Worm (Caenorhabditis elegans): ENCODE measurements around the gene twk-48.
A peak's percentile ranks its signal among the peaks of the same experiment; 100 is the strongest.

twk-48 gene

ce11 chrIII:9818763-9819162, 41.8 kb upstream of the twk-48 start, which contains the start of gene panl-3:
Gene panl-3, plus strand, starts transcription at chrIII:9819056.
- no peak for TF ChIP-seq elt-1 (tag; optimal IDR thresholded peaks at IDR 0.05; ENCODE audit: borderline replicate concordance, insufficient read depth)
- no peak for TF ChIP-seq mab-5 (tag; optimal IDR thresholded peaks at IDR 0.05)
- peak; percentile 4 for TF ChIP-seq lsy-2 (tag; optimal IDR thresholded peaks at IDR 0.05)
- TF ChIP-seq sptf-1 (tag; optimal IDR thresholded peaks at IDR 0.05) = peak; percentile 37
- no peak for TF ChIP-seq ceh-39 (tag; optimal IDR thresholded peaks at IDR 0.05)
- TF ChIP-seq ceh-83 (GFP tag; optimal IDR thresholded peaks at IDR 0.05) = no peak
- TF ChIP-seq unc-62 (GFP tag; optimal IDR thresholded peaks at IDR 0.05) = no peak
- TF ChIP-seq pha-4 (tag; optimal IDR thresholded peaks at IDR 0.05) = peak; percentile 23
- TF ChIP-seq drap-1 (GFP tag; optimal IDR thresholded peaks at IDR 0.05) = no peak
- no peak for TF ChIP-seq ztf-11 (tag; optimal IDR thresholded peaks at IDR 0.05)
- peak; percentile 49 for TF ChIP-seq mep-1 (tag; optimal IDR thresholded peaks at IDR 0.05)
- peak; percentile 46 for TF ChIP-seq cnd-1 (tag; optimal IDR thresholded peaks at IDR 0.05)
- TF ChIP-seq hlh-1 (tag; optimal IDR thresholded peaks at IDR 0.05) = no peak
- peak; percentile 14 for TF ChIP-seq lin-13 (tag; optimal IDR thresholded peaks at IDR 0.05)
- TF ChIP-seq bed-3 (GFP tag; optimal IDR thresholded peaks at IDR 0.05) = no peak

ce11 chrIII:9822942-9823341, 37.6 kb upstream of the twk-48 start, which contains the start of gene arl-5:
Gene arl-5, plus strand, starts transcription at chrIII:9823242.
- no peak for TF ChIP-seq nhr-12 (tag; optimal IDR thresholded peaks at IDR 0.05)
- TF ChIP-seq elt-1 (tag; optimal IDR thresholded peaks at IDR 0.05; ENCODE audit: borderline replicate concordance, insufficient read depth) = no peak
- no peak for TF ChIP-seq ceh-39 (tag; optimal IDR thresholded peaks at IDR 0.05)
- no peak for TF ChIP-seq ceh-83 (GFP tag; optimal IDR thresholded peaks at IDR 0.05)
- TF ChIP-seq zip-8 (tag; optimal IDR thresholded peaks at IDR 0.05) = no peak
- no peak for TF ChIP-seq nhr-28 (tag; optimal IDR thresholded peaks at IDR 0.05)
- no peak for TF ChIP-seq mep-1 (tag; optimal IDR thresholded peaks at IDR 0.05)
- no peak for TF ChIP-seq lin-32 (GFP tag; optimal IDR thresholded peaks at IDR 0.05)

- no peak for TF ChIP-seq nhr-237 (tag; optimal IDR thresholded peaks at IDR 0.05)
- TF ChIP-seq pha-4 (tag; optimal IDR thresholded peaks at IDR 0.05) = no peak
- no peak for TF ChIP-seq ztf-11 (tag; optimal IDR thresholded peaks at IDR 0.05)
- no peak for TF ChIP-seq elt-3 (tag; optimal IDR thresholded peaks at IDR 0.05)
- TF ChIP-seq drap-1 (GFP tag; optimal IDR thresholded peaks at IDR 0.05) = no peak
- no peak for TF ChIP-seq nhr-76 (tag; optimal IDR thresholded peaks at IDR 0.05)
- TF ChIP-seq blmp-1 (tag; optimal IDR thresholded peaks at IDR 0.05) = no peak
- TF ChIP-seq mep-1 (tag; optimal IDR thresholded peaks at IDR 0.05) = no peak
- TF ChIP-seq snpc-4 (tag; optimal IDR thresholded peaks at IDR 0.05) = no peak
- no peak for TF ChIP-seq M03D4.4 (tag; optimal IDR thresholded peaks at IDR 0.05)
- TF ChIP-seq flh-1 (GFP tag; optimal IDR thresholded peaks at IDR 0.05) = no peak
- TF ChIP-seq ham-2 (GFP tag; optimal IDR thresholded peaks at IDR 0.05) = no peak
- no peak for TF ChIP-seq lin-32 (GFP tag; optimal IDR thresholded peaks at IDR 0.05)
- TF ChIP-seq zip-8 (tag; optimal IDR thresholded peaks at IDR 0.05) = no peak
- no peak for TF ChIP-seq mls-2 (tag; optimal IDR thresholded peaks at IDR 0.05)
- TF ChIP-seq sem-2 (GFP tag; optimal IDR thresholded peaks at IDR 0.05) = no peak
- TF ChIP-seq sptf-1 (tag; optimal IDR thresholded peaks at IDR 0.05) = no peak
- no peak for TF ChIP-seq nhr-28 (tag; optimal IDR thresholded peaks at IDR 0.05)
- TF ChIP-seq tbx-8 (GFP tag; optimal IDR thresholded peaks at IDR 0.05) = no peak
Measured at ce11 chrIII:9823748-9824147, 36.8 kb upstream of the twk-48 start.

- TF ChIP-seq unc-39 (tag; optimal IDR thresholded peaks at IDR 0.05) (no peak), sptf-1 (tag; optimal IDR thresholded peaks at IDR 0.05) (no peak), nhr-2 (tag; optimal IDR thresholded peaks at IDR 0.05) (no peak), ces-1 (GFP tag; optimal IDR thresholded peaks at IDR 0.05) (no peak), lin-32 (GFP tag; optimal IDR thresholded peaks at IDR 0.05) (no peak), ceh-39 (tag; optimal IDR thresholded peaks at IDR 0.05) (no peak), mep-1 (tag; optimal IDR thresholded peaks at IDR 0.05) (no peak), lin-13 (tag; optimal IDR thresholded peaks at IDR 0.05) (no peak), hlh-1 (tag; optimal IDR thresholded peaks at IDR 0.05) (no peak), mls-2 (tag; optimal IDR thresholded peaks at IDR 0.05) (no peak), nhr-237 (tag; optimal IDR thresholded peaks at IDR 0.05) (no peak), ceh-43 (GFP tag; optimal IDR thresholded peaks at IDR 0.05) (no peak), zip-8 (tag; optimal IDR thresholded peaks at IDR 0.05) (no peak), snpc-4 (tag; optimal IDR thresholded peaks at IDR 0.05) (no peak), unc-120 (tag; optimal IDR thresholded peaks at IDR 0.05; ENCODE audit: poor library complexity, severe bottlenecking) (no peak), blmp-1 (tag; optimal IDR thresholded peaks at IDR 0.05) (no peak)
Measured at ce11 chrIII:9824330-9824934, 36.1 kb upstream of the twk-48 start, which contains the start of gene lin-52. Gene lin-52, minus strand, starts transcription at chrIII:9824750.
